Worm (Caenorhabditis elegans): Measurements from ENCODE around the gene F56D6.9.
"Not testable (repeated sequence)": the region's sequence is repeated elsewhere in the genome, so short reads cannot be mapped to it uniquely, and the experiment has no call there.

F56D6.9 gene

DNA sequence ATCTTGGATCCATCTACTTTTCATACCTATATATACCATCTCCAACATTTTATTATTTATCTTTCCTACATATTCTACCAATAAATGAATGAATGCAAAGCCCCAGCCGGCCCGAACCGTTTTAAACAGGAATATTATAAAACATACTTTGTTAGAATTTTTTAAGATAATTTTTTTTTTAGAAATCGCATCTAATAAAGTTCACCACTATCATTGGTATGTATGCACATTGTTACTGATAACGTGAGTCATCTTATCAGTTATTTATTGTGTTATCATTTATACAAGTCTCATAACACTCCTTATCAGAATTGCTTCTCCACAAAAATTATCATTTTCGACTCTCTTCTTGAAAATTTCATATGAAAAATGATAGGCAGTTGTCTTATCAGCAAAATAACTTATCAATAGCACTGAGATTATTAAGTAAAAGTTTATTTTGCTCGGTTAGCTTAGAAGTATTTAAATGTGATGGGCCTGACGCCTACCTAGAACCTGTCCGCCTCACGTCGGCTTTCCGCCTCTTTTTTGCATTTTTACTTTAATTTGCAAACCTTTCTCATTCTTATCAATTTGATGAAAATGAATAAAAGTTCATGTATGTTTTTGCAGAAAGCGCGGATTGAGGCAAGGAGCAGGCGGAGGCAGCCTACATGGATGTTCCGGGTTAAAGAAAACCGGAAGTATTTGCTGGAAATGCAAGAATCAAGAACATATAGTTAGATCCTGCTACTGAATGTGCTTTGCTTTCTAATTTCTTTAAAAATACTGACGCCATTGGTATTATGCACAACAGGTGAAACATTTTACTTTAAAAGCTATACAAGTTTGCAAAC is 7.8 kb downstream of the F56D6.9 start, which contains the start of gene srz-62:
srz-62 (plus strand) TSS at position 786 of the 836 bp plus-strand sequence.
- TF ChIP-seq him-1 (tag; optimal IDR thresholded peaks at IDR 0.05) (no peak), dao-5 (tag; optimal IDR thresholded peaks at IDR 0.05) (no peak), W03F9.2 (tag; optimal IDR thresholded peaks at IDR 0.05) (no peak)

- TF ChIP-seq W03F9.2 (tag; optimal IDR thresholded peaks at IDR 0.05) (no peak), him-1 (tag; optimal IDR thresholded peaks at IDR 0.05) (no peak), dao-5 (tag; optimal IDR thresholded peaks at IDR 0.05) (no peak)
These were observed 10.8 kb downstream of the F56D6.9 start, which contains the start of gene F56D6.6 for ce11 chrIV:3902955-3903354. F56D6.6 (plus strand) TSS chrIV:3903255.

DNA sequence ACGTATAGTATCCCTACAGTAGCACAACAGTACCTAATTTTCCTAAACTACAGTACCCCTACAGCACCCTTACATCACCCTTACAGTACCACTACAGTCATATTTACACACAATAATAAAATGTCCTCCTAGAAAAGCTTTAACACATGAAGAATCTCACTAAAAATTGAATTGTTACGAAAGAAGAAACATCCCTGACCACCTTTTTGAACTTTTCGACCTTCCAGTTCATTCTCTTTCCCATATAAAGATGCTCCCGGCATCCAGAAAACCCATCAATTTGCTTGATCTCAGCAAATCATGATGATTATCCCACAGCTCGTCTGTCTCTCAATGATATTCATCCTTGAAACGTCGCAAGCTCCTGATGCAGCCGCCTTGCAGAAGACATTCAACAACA is 12.5 kb downstream of the F56D6.9 start, which contains the start of gene F56D6.21:
F56D6.21 (plus strand) TSS at position 301 of the 400 bp plus-strand sequence.
- no peak for TF ChIP-seq him-1 (tag; optimal IDR thresholded peaks at IDR 0.05)

DNA sequence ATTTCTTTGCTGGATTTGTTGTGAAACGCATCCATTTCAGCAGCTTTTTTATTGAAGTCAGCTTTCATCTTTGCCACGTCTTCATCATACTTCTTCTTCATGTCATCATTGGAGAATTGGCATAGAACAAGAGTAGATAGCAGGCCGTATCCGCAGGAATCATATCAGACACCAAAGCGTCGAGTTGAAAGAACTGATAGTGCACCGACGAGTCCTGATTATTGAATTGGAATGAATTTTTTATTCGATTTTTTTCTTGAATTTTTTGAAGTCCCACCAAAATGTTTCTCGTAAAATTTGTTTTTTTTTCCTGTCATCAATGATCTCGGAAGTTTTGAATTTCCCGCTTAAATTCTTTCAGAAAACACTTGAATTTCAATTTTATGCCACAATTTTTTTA is 14.3 kb downstream of the F56D6.9 start, which contains the start of gene F56D6.11:
F56D6.11 (minus strand) TSS at position 101 of the 400 bp plus-strand sequence.
- TF ChIP-seq dao-5 (tag; optimal IDR thresholded peaks at IDR 0.05), result no peak

- no peak for TF ChIP-seq dao-5 (tag; optimal IDR thresholded peaks at IDR 0.05)
- TF ChIP-seq him-1 (tag; optimal IDR thresholded peaks at IDR 0.05), result no peak
- TF ChIP-seq W03F9.2 (tag; optimal IDR thresholded peaks at IDR 0.05), result no peak
These were observed 15.5 kb downstream of the F56D6.9 start, which contains the start of the genes F56D6.22 and F56D6.12 for ce11 chrIV:3907506-3908188. F56D6.22 (minus strand) TSS chrIV:3907606. F56D6.12 (plus strand) TSS chrIV:3908138.

- TF ChIP-seq W03F9.2 (tag; optimal IDR thresholded peaks at IDR 0.05), result no peak
- no peak for TF ChIP-seq him-1 (tag; optimal IDR thresholded peaks at IDR 0.05)
- no peak for TF ChIP-seq dao-5 (tag; optimal IDR thresholded peaks at IDR 0.05)
These were observed 17.0 kb downstream of the F56D6.9 start, which contains the start of gene F56D6.13 for ce11 chrIV:3909114-3909513. F56D6.13 (plus strand) TSS chrIV:3909414.

DNA sequence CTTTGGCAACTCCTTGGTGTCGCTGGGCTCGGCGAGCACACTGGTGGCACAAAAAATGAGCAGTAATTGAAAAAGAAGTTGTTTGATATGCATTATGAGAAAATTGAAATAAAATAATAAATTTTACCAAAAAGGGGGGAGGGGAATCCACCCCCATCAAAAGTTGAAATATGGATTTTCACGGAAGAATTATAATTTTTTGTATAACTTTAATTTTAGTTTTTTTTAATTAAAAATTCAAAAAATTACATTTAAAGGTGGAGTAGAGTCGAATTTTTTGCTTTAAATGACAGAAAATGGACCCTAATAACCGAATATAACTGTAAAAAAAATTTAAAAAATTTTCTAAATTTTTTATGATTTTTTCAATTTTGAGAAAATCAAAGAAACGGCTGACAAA is 19.7 kb downstream of the F56D6.9 start, which contains the start of gene F56D6.18:
F56D6.18 (minus strand) TSS at position 101 of the 400 bp plus-strand sequence.
- TF ChIP-seq him-1, W03F9.2, dao-5 (tag; optimal IDR thresholded peaks at IDR 0.05): not testable (repeated sequence)

DNA sequence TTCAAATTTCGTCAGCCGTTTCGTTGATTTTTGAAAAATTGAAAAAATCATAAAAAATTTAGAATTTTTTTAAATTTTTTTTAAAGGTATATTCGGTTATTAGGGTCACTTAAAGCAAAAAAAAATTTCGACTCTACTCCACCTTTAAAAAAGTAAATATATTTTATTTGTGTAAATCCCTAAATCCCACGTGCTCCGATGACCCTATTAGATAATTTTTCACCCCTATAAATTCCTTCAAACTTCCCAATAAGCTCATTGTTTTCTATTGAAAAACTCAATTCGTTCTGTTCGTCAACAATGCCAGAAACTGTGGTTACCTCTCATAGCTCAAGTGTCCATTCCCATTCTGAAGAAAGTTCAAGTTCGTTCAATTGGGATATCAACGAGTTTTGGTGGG is 20.5 kb downstream of the F56D6.9 start, which contains the start of gene F56D6.20:
F56D6.20 (plus strand) TSS at position 301 of the 400 bp plus-strand sequence.
- TF ChIP-seq W03F9.2 (tag; optimal IDR thresholded peaks at IDR 0.05), result no peak
- TF ChIP-seq him-1 (tag; optimal IDR thresholded peaks at IDR 0.05), result no peak
- no peak for TF ChIP-seq dao-5 (tag; optimal IDR thresholded peaks at IDR 0.05)

DNA sequence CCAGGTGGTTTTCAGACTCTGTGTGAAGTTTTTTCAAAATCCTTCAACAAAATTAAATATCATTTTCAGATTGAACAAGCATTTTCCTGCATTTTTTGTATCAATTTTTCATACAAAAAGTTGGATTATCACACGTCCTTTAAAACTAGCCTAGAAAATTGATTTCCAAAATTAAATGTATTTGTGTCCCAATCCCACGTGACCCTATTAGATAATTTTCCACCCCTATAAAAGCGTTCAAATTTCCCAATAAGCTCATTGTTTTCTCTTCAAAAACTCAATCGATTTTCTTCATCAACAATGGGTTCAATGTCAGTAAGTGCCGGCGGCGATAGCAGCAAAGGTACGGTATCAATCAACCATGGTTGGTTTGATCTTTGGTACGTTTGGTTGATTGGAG is 22.3 kb downstream of the F56D6.9 start, which contains the start of gene F56D6.19:
F56D6.19 (plus strand) TSS at position 301 of the 400 bp plus-strand sequence.
- TF ChIP-seq W03F9.2 (tag; optimal IDR thresholded peaks at IDR 0.05) (no peak), him-1 (tag; optimal IDR thresholded peaks at IDR 0.05) (no peak), dao-5 (tag; optimal IDR thresholded peaks at IDR 0.05) (no peak)

ce11 chrIV:3915296-3915695 is 23.2 kb downstream of the F56D6.9 start, which contains the start of gene srz-20:
srz-20 (plus strand) TSS chrIV:3915596.
- TF ChIP-seq dao-5 (tag; optimal IDR thresholded peaks at IDR 0.05) (no peak), him-1 (tag; optimal IDR thresholded peaks at IDR 0.05) (no peak)

- TF ChIP-seq W03F9.2 (tag; optimal IDR thresholded peaks at IDR 0.05) (no peak), dao-5 (tag; optimal IDR thresholded peaks at IDR 0.05) (no peak), him-1 (tag; optimal IDR thresholded peaks at IDR 0.05) (no peak)
These were observed 25.3 kb downstream of the F56D6.9 start, which contains the start of gene F56D6.14 for ce11 chrIV:3917405-3917804. F56D6.14 (plus strand) TSS chrIV:3917705.

DNA sequence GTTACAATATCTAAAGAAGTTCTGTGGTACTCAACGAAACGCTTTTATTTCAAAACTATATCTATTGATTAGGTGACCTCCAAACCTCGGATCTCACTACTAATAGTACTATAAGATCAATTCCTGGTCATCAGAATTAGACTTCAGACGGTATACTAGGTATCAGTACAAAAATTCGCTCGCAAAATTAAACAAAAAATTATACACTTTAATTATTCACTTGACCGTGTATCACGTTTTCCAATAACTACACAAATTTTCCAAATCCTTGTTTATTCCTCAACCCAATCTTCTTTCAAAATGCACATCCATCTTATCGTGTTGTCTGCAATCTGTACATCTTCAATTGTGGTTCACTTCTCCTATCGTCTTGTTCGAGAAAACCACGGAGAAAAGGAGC is 26.0 kb downstream of the F56D6.9 start, which contains the start of gene F56D6.23:
F56D6.23 (plus strand) TSS at position 301 of the 400 bp plus-strand sequence.
- TF ChIP-seq dao-5 (tag; optimal IDR thresholded peaks at IDR 0.05), result no peak
- TF ChIP-seq him-1 (tag; optimal IDR thresholded peaks at IDR 0.05), result no peak
- TF ChIP-seq W03F9.2 (tag; optimal IDR thresholded peaks at IDR 0.05), result no peak

DNA sequence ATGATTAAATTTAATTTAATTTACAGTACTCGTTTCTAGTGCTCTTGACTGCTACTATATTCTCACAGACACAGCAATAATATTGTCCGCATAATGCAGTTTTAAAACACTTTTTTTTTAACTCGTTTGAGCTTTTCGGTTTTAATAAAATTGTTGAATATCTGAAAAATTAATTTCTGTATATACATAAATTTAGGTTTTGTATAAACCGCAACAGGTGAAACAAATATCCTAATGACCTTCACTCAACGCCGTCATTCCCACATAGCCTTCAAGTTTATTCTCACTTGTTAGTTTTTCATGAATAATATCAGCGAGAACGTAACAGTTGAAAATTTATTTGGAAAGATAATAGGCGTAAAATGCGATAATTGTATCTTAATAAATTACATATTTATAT is 27.4 kb downstream of the F56D6.9 start, which contains the start of gene srz-19:
srz-19 (plus strand) TSS at position 301 of the 400 bp plus-strand sequence.
- TF ChIP-seq him-1 (tag; optimal IDR thresholded peaks at IDR 0.05) (no peak), dao-5 (tag; optimal IDR thresholded peaks at IDR 0.05) (no peak)
